ENCODE assay signal across 4 worm cellular contexts in the genomic region with DNA sequence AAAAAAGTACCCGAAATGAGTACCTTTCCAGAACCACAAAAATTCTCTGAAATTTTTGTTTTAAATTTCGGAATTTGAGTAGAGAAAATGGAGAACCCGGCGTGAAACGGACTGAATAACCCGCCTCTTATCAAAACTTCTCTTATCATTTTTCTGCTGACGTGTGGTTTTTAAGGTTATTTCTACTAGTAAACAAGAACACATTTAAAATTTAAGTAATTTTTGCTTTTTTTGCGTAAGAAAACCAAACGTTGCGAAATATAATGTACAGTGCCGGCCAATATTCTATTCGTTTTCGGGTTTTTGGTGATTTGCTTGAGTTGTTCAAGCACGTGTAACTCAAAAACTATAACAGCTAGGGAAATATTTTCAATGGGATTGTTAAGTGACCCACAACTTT.
A peak's percentile ranks its signal among the peaks of the same experiment; 100 is the strongest.
TF ChIP-seq lines count a peak whose summit lies in the region.

No protein-coding gene starts in this region.

TF ChIP-seq in whole organism, L3 larva, 47 proteins besides CTCF, POLR2A, EP300 and RAD21:
- no peak for TF ChIP-seq nhr-28 (tag; optimal IDR thresholded peaks at IDR 0.05; lab: Kevin White, UChicago)
- TF ChIP-seq pqm-1 (tag; optimal IDR thresholded peaks at IDR 0.05; lab: Kevin White, UChicago): peak; percentile 4
- peak; percentile 23 for TF ChIP-seq pha-4 (tag; optimal IDR thresholded peaks at IDR 0.05; lab: Kevin White, UChicago)
- peak; percentile 50 for TF ChIP-seq elt-2 (tag; optimal IDR thresholded peaks at IDR 0.05; lab: Kevin White, UChicago)

TF ChIP-seq in whole organism, L4 larva, 104 proteins besides CTCF, POLR2A, EP300 and RAD21:
- no peak for TF ChIP-seq cey-2 (tag; optimal IDR thresholded peaks at IDR 0.05; lab: Kevin White, UChicago; ENCODE audit: borderline replicate concordance, insufficient read depth)
- TF ChIP-seq daf-16 (GFP tag; optimal IDR thresholded peaks at IDR 0.05; lab: Kevin White, UChicago): no peak
- TF ChIP-seq daf-16 (tag; optimal IDR thresholded peaks at IDR 0.05; lab: Kevin White, UChicago): peak; percentile 69
- TF ChIP-seq lin-1 (GFP tag; IDR thresholded peaks at IDR 0.05; lab: Robert Waterston, UW): no peak
- peak; percentile 28 for TF ChIP-seq dve-1 (tag; optimal IDR thresholded peaks at IDR 0.05; lab: Kevin White, UChicago; ENCODE audit: insufficient read depth)
- no peak for TF ChIP-seq F10B5.3 (tag; optimal IDR thresholded peaks at IDR 0.05; lab: Kevin White, UChicago)
- no peak for TF ChIP-seq nhr-111 (GFP tag; optimal IDR thresholded peaks at IDR 0.05; lab: Kevin White, UChicago)
- TF ChIP-seq ceh-62 (tag; optimal IDR thresholded peaks at IDR 0.05; lab: Kevin White, UChicago): no peak
- TF ChIP-seq hif-1 (tag; optimal IDR thresholded peaks at IDR 0.05; lab: Kevin White, UChicago): peak in 1 of 2 experiments; percentile 24

TF ChIP-seq in whole organism, late embryonic, 69 proteins besides CTCF, POLR2A, EP300 and RAD21:
- TF ChIP-seq elt-2 (tag; optimal IDR thresholded peaks at IDR 0.05; lab: Kevin White, UChicago) (peak; percentile 16), ceh-24 (tag; optimal IDR thresholded peaks at IDR 0.05; lab: Kevin White, UChicago) (no peak)

TF ChIP-seq in whole organism, young adult, 124 proteins besides CTCF, POLR2A, EP300 and RAD21:
- TF ChIP-seq lir-1 (GFP tag; conservative IDR thresholded peaks at IDR 0.05; lab: Robert Waterston, UW): no peak
- TF ChIP-seq ceh-40 (GFP tag; IDR thresholded peaks at IDR 0.05; lab: Robert Waterston, UW): no peak
- TF ChIP-seq D2030.7 (GFP tag; IDR thresholded peaks at IDR 0.05; lab: Robert Waterston, UW): no peak
- no peak for TF ChIP-seq F52B5.7 (tag; optimal IDR thresholded peaks at IDR 0.05; lab: Kevin White, UChicago)
- no peak for TF ChIP-seq F22D6.2 (tag; optimal IDR thresholded peaks at IDR 0.05; lab: Kevin White, UChicago)
- peak; percentile 52; the same call in 1 of the 2 replicates for TF ChIP-seq cebp-1 (GFP tag; IDR thresholded peaks at IDR 0.05; lab: Robert Waterston, UW)
- peak; percentile 60 for TF ChIP-seq cebp-1 (tag; optimal IDR thresholded peaks at IDR 0.05; lab: Kevin White, UChicago)
